Fruit fly (Drosophila melanogaster): ENCODE measurements around the gene Meics.

The Meics gene

DNA sequence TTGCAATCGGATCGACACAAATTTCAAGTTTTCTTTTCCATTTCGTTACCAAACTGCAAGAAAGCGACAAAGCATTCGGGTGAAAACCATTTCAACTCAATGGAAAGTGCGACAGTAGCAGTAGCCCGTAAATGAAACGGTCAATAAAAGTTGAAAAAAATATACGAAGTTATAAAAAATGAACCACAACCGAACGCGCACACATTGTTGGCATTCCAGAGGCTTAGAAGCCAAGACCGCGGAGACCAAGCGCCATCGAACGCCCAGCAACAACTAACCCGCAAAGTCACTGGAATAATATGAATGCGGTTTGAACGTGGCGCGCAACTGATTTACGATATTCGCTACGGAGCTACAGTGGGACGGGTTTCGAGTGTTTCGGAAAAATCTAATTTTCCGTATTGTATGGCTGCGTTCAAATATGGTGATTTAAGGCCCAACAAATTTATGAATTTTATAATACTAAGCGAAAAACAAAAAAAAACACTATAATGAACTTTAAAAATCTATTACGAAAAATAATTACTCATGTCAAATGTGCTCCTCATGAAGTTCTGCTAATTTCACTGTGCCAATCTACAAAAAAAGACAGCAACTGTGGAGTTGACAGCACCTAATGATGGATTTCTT is 42.4 kb downstream of the Meics start (continued):
- no peak for TF ChIP-seq ftz-f1 (GFP tag; optimal IDR thresholded peaks at IDR 0.05)
- TF ChIP-seq dysf (GFP tag; IDR thresholded peaks at IDR 0.05) = peak; percentile 36; the same call in 1 of the 3 replicates
- no peak for TF ChIP-seq MTF-1 (GFP tag; optimal IDR thresholded peaks at IDR 0.05; ENCODE audit: borderline replicate concordance)
- TF ChIP-seq CG4707 (GFP tag; optimal IDR thresholded peaks at IDR 0.05) = peak; percentile 94
- TF ChIP-seq Fer3 (tag; optimal IDR thresholded peaks at IDR 0.05) = peak; percentile 51
- TF ChIP-seq CG11723 (GFP tag; optimal IDR thresholded peaks at IDR 0.05) = peak; percentile 20
- TF ChIP-seq pan (optimal IDR thresholded peaks at IDR 0.05) = no peak
- TF ChIP-seq pan (GFP tag; optimal IDR thresholded peaks at IDR 0.05 in 1 of 2, IDR thresholded peaks at IDR 0.05 in 1 of 2) = peak in 1 of 2 experiments; percentile 48
- no peak for TF ChIP-seq fd102C (GFP tag; optimal IDR thresholded peaks at IDR 0.05)
- peak; percentile 47 for TF ChIP-seq CG3281 (GFP tag; optimal IDR thresholded peaks at IDR 0.05)
- TF ChIP-seq grau (tag; optimal IDR thresholded peaks at IDR 0.05) = peak; percentile 32
- TF ChIP-seq CG10267 (tag; optimal IDR thresholded peaks at IDR 0.05) = peak; percentile 19
- peak; percentile 51 for TF ChIP-seq Oli (tag; optimal IDR thresholded peaks at IDR 0.05)
- TF ChIP-seq prd (optimal IDR thresholded peaks at IDR 0.05) = no peak
- TF ChIP-seq prd (GFP tag; IDR thresholded peaks at IDR 0.05) = peak; percentile 67
- peak; percentile 78 for TF ChIP-seq sqz (GFP tag; optimal IDR thresholded peaks at IDR 0.05)
- no peak for TF ChIP-seq CG31388 (GFP tag; optimal IDR thresholded peaks at IDR 0.05)
- peak; percentile 41; the same call in 1 of the 2 replicates for TF ChIP-seq Atf6 (GFP tag; IDR thresholded peaks at IDR 0.05)
- peak; percentile 64 for TF ChIP-seq CG9727 (GFP tag; optimal IDR thresholded peaks at IDR 0.05)
- TF ChIP-seq CG14441 (GFP tag; IDR thresholded peaks at IDR 0.05) = peak; percentile 64
- TF ChIP-seq stc (GFP tag; IDR thresholded peaks at IDR 0.05) = 0 out of 2 replicates have a peak, but pooled peaks have one; percentile 28
- peak; percentile 63 for TF ChIP-seq shn (GFP tag; optimal IDR thresholded peaks at IDR 0.05)
- TF ChIP-seq Sox102F (GFP tag; optimal IDR thresholded peaks at IDR 0.05) = peak; percentile 47
- TF ChIP-seq CG17361 (GFP tag; IDR thresholded peaks at IDR 0.05) = peak; percentile 71; the same call in 2 of the 3 replicates
- TF ChIP-seq Scr (GFP tag; IDR thresholded peaks at IDR 0.05; ENCODE audit: partially characterized antibody) = no peak
- peak; percentile 38 for TF ChIP-seq Max (GFP tag; optimal IDR thresholded peaks at IDR 0.05)
- no peak for TF ChIP-seq CG7745 (tag; optimal IDR thresholded peaks at IDR 0.05)
- TF ChIP-seq Eip74EF (GFP tag; optimal IDR thresholded peaks at IDR 0.05) = peak in 1 of 2 experiments; percentile 40
- peak; percentile 34 for TF ChIP-seq slou (GFP tag; optimal IDR thresholded peaks at IDR 0.05)
- TF ChIP-seq CG7556 (GFP tag; optimal IDR thresholded peaks at IDR 0.05) = peak; percentile 41
- TF ChIP-seq bcd (GFP tag; optimal IDR thresholded peaks at IDR 0.05) = peak; percentile 32
- peak; percentile 25 for TF ChIP-seq CG6854 (GFP tag; optimal IDR thresholded peaks at IDR 0.05)
- no peak for TF ChIP-seq CG7987 (GFP tag; optimal IDR thresholded peaks at IDR 0.05)
- TF ChIP-seq CG14014 (GFP tag; IDR thresholded peaks at IDR 0.05) = peak; percentile 27; the same call in 1 of the 2 replicates
- peak; percentile 11 for TF ChIP-seq CG16815 (GFP tag; optimal IDR thresholded peaks at IDR 0.05)
- TF ChIP-seq CG13775 (GFP tag; optimal IDR thresholded peaks at IDR 0.05) = peak; percentile 52
- peak; percentile 49 for TF ChIP-seq CG17829 (tag; optimal IDR thresholded peaks at IDR 0.05)
- no peak for TF ChIP-seq Kr (GFP tag; optimal IDR thresholded peaks at IDR 0.05)
- peak; percentile 31 for TF ChIP-seq Chrac-16 (GFP tag; optimal IDR thresholded peaks at IDR 0.05)
- TF ChIP-seq HLH54F (GFP tag; optimal IDR thresholded peaks at IDR 0.05) = peak; percentile 46
- TF ChIP-seq eyg (GFP tag; optimal IDR thresholded peaks at IDR 0.05) = no peak
- TF ChIP-seq CG15514 (GFP tag; optimal IDR thresholded peaks at IDR 0.05) = peak; percentile 37
- no peak for TF ChIP-seq fd3F (GFP tag; optimal IDR thresholded peaks at IDR 0.05)
- TF ChIP-seq Xbp1 (GFP tag; optimal IDR thresholded peaks at IDR 0.05) = peak; percentile 48
- peak; percentile 31 to 56 for TF ChIP-seq Hr51 (GFP tag; optimal IDR thresholded peaks at IDR 0.05)
- peak; percentile 74 for TF ChIP-seq E2f2 (GFP tag; IDR thresholded peaks at IDR 0.05)
- peak; percentile 78 for TF ChIP-seq CG31441 (GFP tag; IDR thresholded peaks at IDR 0.05)
- TF ChIP-seq pita (GFP tag; optimal IDR thresholded peaks at IDR 0.05) = no peak
- TF ChIP-seq CG17186 (GFP tag; optimal IDR thresholded peaks at IDR 0.05) = no peak

Measured in whole organism, embryonic.